Fruit fly (Drosophila melanogaster) whole organism, prepupa: Measurements from ENCODE around the gene Hipk.

ENCODE experiments used
- CG10631 ChIP-seq: fragments of 200-800 bp; sonication (Bioruptor generic); optimal IDR thresholded peaks from 2 replicates; lab custom pipeline; 2016; ENCODE audit warnings: missing biosample characterization, missing genetic modification characterization
- CG11294 ChIP-seq: fragments of 200-800 bp; sonication (Bioruptor generic); IDR thresholded peaks from 2 replicates; pipeline ENCODE4 v1.3.6; 2022; ENCODE audit warnings: missing biosample characterization, missing genetic modification characterization
- CG11902 ChIP-seq: fragments of 200-800 bp; sonication (Bioruptor generic); optimal IDR thresholded peaks from 3 replicates; lab custom pipeline; 2016; ENCODE audit warnings: missing biosample characterization, missing genetic modification characterization
- CG15336 ChIP-seq: fragments of 200-800 bp; sonication (Bioruptor generic); IDR thresholded peaks from 2 replicates; pipeline ENCODE4 v1.3.6; 2022; ENCODE audit warnings: missing biosample characterization, missing genetic modification characterization
- CG1621 ChIP-seq: fragments of 200-800 bp; sonication (Bioruptor generic); optimal IDR thresholded peaks from 3 replicates; lab custom pipeline; 2018; ENCODE audit warnings: missing biosample characterization, mild to moderate bottlenecking, missing genetic modification characterization
- CG3032 ChIP-seq: fragments of 200-800 bp; optimal IDR thresholded peaks from 2 replicates; lab custom pipeline; 2019; ENCODE audit warnings: missing biosample characterization, mild to moderate bottlenecking, missing genetic modification characterization, moderate library complexity
- CG3919 ChIP-seq: fragments of 200-800 bp; sonication (Bioruptor generic); optimal IDR thresholded peaks from 3 replicates; lab custom pipeline; 2016; ENCODE audit warnings: missing biosample characterization, missing genetic modification characterization
- CG4318 ChIP-seq: fragments of 200-800 bp; sonication (Bioruptor generic); optimal IDR thresholded peaks from 3 replicates; lab custom pipeline; 2017; ENCODE audit warnings: missing biosample characterization, mild to moderate bottlenecking, missing genetic modification characterization
- CG6163 ChIP-seq: fragments of 200-800 bp; sonication (Bioruptor generic); IDR thresholded peaks from 3 replicates; pipeline ENCODE4 v1.3.6; 2022; ENCODE audit warnings: missing biosample characterization, missing genetic modification characterization
- CG6276 ChIP-seq: fragments of 200-800 bp; sonication (Bioruptor generic); optimal IDR thresholded peaks from 2 replicates; lab custom pipeline; 2017; ENCODE audit warnings: missing biosample characterization, mild to moderate bottlenecking, missing genetic modification characterization
- CG6792 ChIP-seq: fragments of 200-800 bp; sonication (Bioruptor generic); optimal IDR thresholded peaks from 3 replicates; lab custom pipeline; 2016; ENCODE audit warnings: missing biosample characterization, missing genetic modification characterization
- CG6854 ChIP-seq: fragments of 200-800 bp; sonication (Bioruptor generic); optimal IDR thresholded peaks from 2 replicates; lab custom pipeline; 2017; ENCODE audit warnings: missing biosample characterization, mild to moderate bottlenecking, missing genetic modification characterization
- CG7368 ChIP-seq: fragments of 200-800 bp; sonication (Bioruptor generic); optimal IDR thresholded peaks from 3 replicates; lab custom pipeline; 2016; ENCODE audit warnings: missing biosample characterization, missing genetic modification characterization
- CG8119 ChIP-seq: fragments of 200-800 bp; sonication (Bioruptor generic); IDR thresholded peaks from 3 replicates; pipeline ENCODE4 v1.3.6; 2022; ENCODE audit warnings: missing biosample characterization, missing genetic modification characterization
- CG8319 ChIP-seq: fragments of 200-800 bp; sonication (Bioruptor generic); optimal IDR thresholded peaks from 3 replicates; lab custom pipeline; 2016; ENCODE audit warnings: missing biosample characterization, missing genetic modification characterization
- CG8632 ChIP-seq: fragments of 200-800 bp; sonication (Bioruptor generic); optimal IDR thresholded peaks from 3 replicates; lab custom pipeline; 2016; ENCODE audit warnings: missing biosample characterization, missing genetic modification characterization
- CG9139 ChIP-seq: fragments of 200-800 bp; sonication (Bioruptor generic); optimal IDR thresholded peaks from 3 replicates; lab custom pipeline; 2017; ENCODE audit warnings: missing biosample characterization, mild to moderate bottlenecking, missing genetic modification characterization
- Eip75B ChIP-seq: fragments of 200-800 bp; sonication (Bioruptor generic); optimal IDR thresholded peaks from 3 replicates; lab custom pipeline; 2016; ENCODE audit warnings: missing biosample characterization, missing genetic modification characterization
- Eip78C ChIP-seq: fragments of 200-800 bp; sonication (Bioruptor generic); peaks from one replicate; lab custom pipeline; 2016; ENCODE audit warnings: missing biosample characterization, missing genetic modification characterization
- Eip93F ChIP-seq: fragments of 200-800 bp; sonication (Bioruptor generic); optimal IDR thresholded peaks from 2 replicates; lab custom pipeline; 2016; ENCODE audit warnings: missing biosample characterization, mild to moderate bottlenecking, missing genetic modification characterization
- Ets96B ChIP-seq: fragments of 200-800 bp; optimal IDR thresholded peaks from 2 replicates; lab custom pipeline; 2019; ENCODE audit warnings: missing biosample characterization, mild to moderate bottlenecking, missing genetic modification characterization, moderate library complexity
- Gug ChIP-seq: fragments of 200-800 bp; sonication (Bioruptor generic); IDR thresholded peaks from 2 replicates; pipeline ENCODE4 v1.3.6; 2022; ENCODE audit warnings: missing biosample characterization, missing genetic modification characterization
- Hr38 ChIP-seq: sonication (Bioruptor generic); optimal IDR thresholded peaks from 2 replicates; lab custom pipeline; 2016; ENCODE audit warnings: missing biosample characterization, missing genetic modification characterization
- Hr4 ChIP-seq: fragments of 200-800 bp; sonication (Bioruptor generic); optimal IDR thresholded peaks from 3 replicates; lab custom pipeline; 2016; ENCODE audit warnings: missing biosample characterization, missing genetic modification characterization
- Lpt ChIP-seq: fragments of 200-800 bp; sonication (Bioruptor generic); optimal IDR thresholded peaks from 3 replicates; lab custom pipeline; 2016; ENCODE audit warnings: missing biosample characterization, missing genetic modification characterization
- OdsH ChIP-seq: fragments of 200-800 bp; sonication (Bioruptor generic); optimal IDR thresholded peaks from 3 replicates; lab custom pipeline; 2016; ENCODE audit warnings: missing biosample characterization, missing genetic modification characterization
- Smox ChIP-seq: fragments of 200-800 bp; sonication (Bioruptor generic); optimal IDR thresholded peaks from 3 replicates; lab custom pipeline; 2016; ENCODE audit warnings: missing biosample characterization, missing genetic modification characterization
- Sox102F ChIP-seq: fragments of 200-800 bp; sonication (Bioruptor generic); optimal IDR thresholded peaks from 2 replicates; lab custom pipeline; 2016; ENCODE audit warnings: missing biosample characterization, mild to moderate bottlenecking, missing genetic modification characterization
- Sox14 ChIP-seq: fragments of 200-800 bp; sonication (Bioruptor generic); optimal IDR thresholded peaks from 3 replicates; lab custom pipeline; 2016; ENCODE audit warnings: missing biosample characterization, missing genetic modification characterization
- Sox15 ChIP-seq: fragments of 200-800 bp; sonication (Bioruptor generic); optimal IDR thresholded peaks from 3 replicates; lab custom pipeline; 2016; ENCODE audit warnings: missing biosample characterization, missing genetic modification characterization
- cyc ChIP-seq: fragments of 200-800 bp; sonication (Bioruptor generic); optimal IDR thresholded peaks from 3 replicates; lab custom pipeline; 2016; ENCODE audit warnings: missing biosample characterization, missing genetic modification characterization
- dac ChIP-seq: fragments of 200-800 bp; sonication (Bioruptor generic); optimal IDR thresholded peaks from 2 replicates; lab custom pipeline; 2017; ENCODE audit warnings: missing biosample characterization, mild to moderate bottlenecking, missing genetic modification characterization
- dsx ChIP-seq: fragments of 200-800 bp; optimal IDR thresholded peaks from 3 replicates; lab custom pipeline; 2019; ENCODE audit warnings: missing biosample characterization, mild to moderate bottlenecking, missing genetic modification characterization, moderate library complexity; ENCODE audit not compliant: poor library complexity, severe bottlenecking
- eg ChIP-seq: fragments of 200-800 bp; sonication (Bioruptor generic); IDR thresholded peaks from 3 replicates; pipeline ENCODE4 v1.3.6; 2022; ENCODE audit warnings: missing biosample characterization, missing genetic modification characterization
- esn ChIP-seq: fragments of 200-800 bp; sonication (Bioruptor generic); optimal IDR thresholded peaks from 2 replicates; lab custom pipeline; 2016; ENCODE audit warnings: missing biosample characterization, mild to moderate bottlenecking, missing genetic modification characterization, moderate library complexity
- fd59A ChIP-seq: fragments of 200-800 bp; sonication (Bioruptor generic); optimal IDR thresholded peaks from 2 replicates; lab custom pipeline; 2017; ENCODE audit warnings: missing biosample characterization, mild to moderate bottlenecking, missing genetic modification characterization, missing genetic modification reagents
- fkh ChIP-seq: fragments of 200-800 bp; sonication (Bioruptor generic); optimal IDR thresholded peaks from 3 replicates; lab custom pipeline; 2017; ENCODE audit warnings: missing biosample characterization, mild to moderate bottlenecking, missing genetic modification characterization, moderate library complexity
- net ChIP-seq: fragments of 200-800 bp; sonication (Bioruptor generic); optimal IDR thresholded peaks from 3 replicates; lab custom pipeline; 2016; ENCODE audit warnings: missing biosample characterization, missing genetic modification characterization
- spab ChIP-seq: fragments of 200-800 bp; sonication (Bioruptor generic); optimal IDR thresholded peaks from 2 replicates; lab custom pipeline; 2017; ENCODE audit warnings: missing biosample characterization, mild to moderate bottlenecking, missing genetic modification characterization, missing genetic modification reagents
- ss ChIP-seq, 2 experiments: fragments of 200-800 bp; sonication (Bioruptor generic); optimal IDR thresholded peaks; 2 replicates in 1 of 2; 3 replicates in 1 of 2; lab custom pipeline; 2017 to 2018; ENCODE audit warnings: mild to moderate bottlenecking in 2 of 2, missing biosample characterization in 2 of 2, missing genetic modification characterization in 2 of 2, moderate library complexity in 1 of 2
- svp ChIP-seq: fragments of 200-800 bp; sonication (Bioruptor generic); peaks from one replicate; lab custom pipeline; 2016; ENCODE audit warnings: missing biosample characterization, missing genetic modification characterization
- vri ChIP-seq: fragments of 200-800 bp; sonication (Bioruptor generic); optimal IDR thresholded peaks from 3 replicates; lab custom pipeline; 2016; ENCODE audit warnings: missing biosample characterization, mild to moderate bottlenecking, missing genetic modification characterization

Gene Hipk

dm6 chr3L:554577-554976, 11.7 kb downstream of the Hipk start (continued):
- TF ChIP-seq dac (peak; percentile 35), Eip75B (GFP tag; lab: Kevin White, UChicago) (peak; percentile 65), CG3032 (tag; lab: Kevin White, UChicago) (peak; percentile 39), Eip93F (no peak), Lpt (GFP tag; lab: Kevin White, UChicago) (peak; percentile 42), CG8319 (no peak), CG4318 (GFP tag; lab: Kevin White, UChicago) (peak; percentile 55), Sox14 (peak; percentile 55), CG6792 (GFP tag; lab: Kevin White, UChicago) (peak; percentile 2), CG15336 (GFP tag; lab: Robert Waterston, UW) (peak; percentile 71), CG11902 (no peak), Sox15 (GFP tag; lab: Kevin White, UChicago) (no peak), CG11294 (GFP tag; lab: Robert Waterston, UW) (peak; percentile 57; the same call in 1 of the 2 replicates)
- TF ChIP-seq, all 60 proteins: peak for 44

DNA sequence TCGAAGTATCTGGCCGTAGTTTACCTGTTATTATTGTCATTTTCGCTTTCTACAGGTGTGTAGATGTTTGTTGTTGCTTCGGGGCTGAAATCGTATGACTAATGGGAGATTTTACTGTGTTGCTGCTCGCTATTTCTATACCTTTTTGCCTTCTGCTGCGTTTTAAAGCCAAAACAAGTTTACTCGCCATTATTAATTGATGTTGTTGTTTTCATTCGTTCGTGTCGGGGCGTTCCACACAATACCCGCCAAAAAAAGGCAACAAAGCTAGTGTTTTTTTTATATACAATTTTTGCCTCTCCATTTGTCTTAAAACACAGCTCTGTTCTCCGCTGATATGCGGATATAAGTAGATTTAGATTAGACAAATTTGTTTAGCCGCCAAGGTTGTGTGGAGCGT, 12.5 kb downstream of the Hipk start:
- TF ChIP-seq Smox (GFP tag; lab: Kevin White, UChicago), result no peak
- TF ChIP-seq spab (GFP tag; lab: Kevin White, UChicago), result no peak
- no peak for TF ChIP-seq Sox102F (GFP tag; lab: Kevin White, UChicago)
- TF ChIP-seq CG3919 (GFP tag; lab: Kevin White, UChicago), result no peak
- peak; percentile 24 for TF ChIP-seq fkh
- TF ChIP-seq CG4318 (GFP tag; lab: Kevin White, UChicago), result no peak

DNA sequence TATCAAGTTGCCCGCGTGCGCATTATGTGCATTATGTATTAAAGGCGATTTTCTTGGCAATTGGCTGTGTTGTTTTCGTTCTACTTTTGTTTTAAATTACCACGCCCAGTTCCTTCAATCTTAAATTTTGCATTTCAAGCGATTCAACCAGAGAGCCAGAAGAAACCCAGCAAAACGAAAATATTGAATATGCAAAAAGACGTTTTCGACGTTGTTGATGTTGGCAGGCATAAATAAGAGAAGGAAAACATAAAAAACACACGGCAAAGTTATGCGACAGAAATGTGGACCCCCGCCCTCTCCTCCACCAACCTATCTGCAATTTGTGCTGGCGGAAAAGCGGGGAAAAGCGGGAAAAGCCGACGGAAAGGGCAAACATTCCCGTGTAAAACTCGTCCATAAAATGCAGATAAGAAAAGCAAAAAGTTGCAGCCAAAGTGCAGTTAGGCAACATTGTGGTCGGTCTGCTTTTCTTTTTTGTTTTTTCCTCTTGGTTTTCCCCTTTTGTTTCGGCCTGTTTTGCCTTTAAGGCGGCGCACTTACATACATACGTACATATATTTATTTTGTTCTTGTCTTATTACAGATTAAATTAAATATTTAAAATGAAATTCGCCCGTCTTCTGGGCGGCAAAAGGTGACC, 13.2 kb downstream of the Hipk start:
- TF ChIP-seq Hr4 (GFP tag; lab: Kevin White, UChicago) (no peak), dsx (GFP tag; lab: Kevin White, UChicago) (peak; percentile 70), CG8632 (GFP tag; lab: Kevin White, UChicago) (no peak), CG8119 (peak; percentile 32; the same call in 1 of the 3 replicates), CG6276 (GFP tag; lab: Kevin White, UChicago) (peak; percentile 37), net (GFP tag; lab: Kevin White, UChicago) (no peak), CG11294 (GFP tag; lab: Robert Waterston, UW) (no peak), svp (peak; percentile 48), CG7368 (GFP tag; lab: Kevin White, UChicago) (no peak), CG3032 (tag; lab: Kevin White, UChicago) (no peak), esn (GFP tag; lab: Kevin White, UChicago) (no peak), Eip78C (GFP tag; lab: Kevin White, UChicago) (peak; percentile 54), ss (GFP tag; optimal IDR thresholded peaks at IDR 0.05; lab: Kevin White, UChicago) (no peak), CG15336 (GFP tag; lab: Robert Waterston, UW) (peak; percentile 33; the same call in 1 of the 2 replicates), CG10631 (GFP tag; lab: Kevin White, UChicago) (no peak), eg (GFP tag; lab: Robert Waterston, UW) (peak; percentile 19; the same call in 1 of the 3 replicates), CG6792 (GFP tag; lab: Kevin White, UChicago) (no peak), Hr38 (GFP tag; lab: Kevin White, UChicago) (no peak), fkh (no peak)

DNA sequence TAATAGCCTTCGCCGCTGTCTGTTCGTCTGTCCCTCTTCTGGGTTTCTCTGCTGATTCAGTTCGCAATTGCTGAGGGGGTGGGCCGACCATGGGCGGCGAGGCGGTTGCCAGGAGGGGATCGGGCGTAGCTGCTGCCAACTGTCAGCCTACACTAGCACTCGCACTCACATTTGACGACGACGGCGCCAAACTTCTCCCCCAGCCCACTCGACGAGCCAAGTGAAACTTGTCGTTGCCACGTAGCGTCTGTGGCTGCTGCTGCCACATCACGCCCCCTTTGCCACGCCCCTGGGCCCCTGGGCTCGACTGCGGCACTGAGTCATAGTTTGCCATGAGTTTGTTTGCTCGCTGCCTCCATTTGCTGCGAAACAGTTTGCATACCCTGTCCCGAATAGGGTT, 14.4 kb downstream of the Hipk start:
- TF ChIP-seq CG6854 (GFP tag; lab: Kevin White, UChicago) (no peak), Lpt (GFP tag; lab: Kevin White, UChicago) (peak; percentile 63), CG4318 (GFP tag; lab: Kevin White, UChicago) (peak; percentile 67), Sox102F (GFP tag; lab: Kevin White, UChicago) (peak; percentile 42), Hr4 (GFP tag; lab: Kevin White, UChicago) (peak; percentile 77), cyc (GFP tag; lab: Kevin White, UChicago) (peak; percentile 65), CG11294 (GFP tag; lab: Robert Waterston, UW) (peak; percentile 70), CG6163 (peak; percentile 84), net (GFP tag; lab: Kevin White, UChicago) (peak; percentile 74), Eip78C (GFP tag; lab: Kevin White, UChicago) (peak; percentile 49), CG1621 (peak; percentile 73), CG3919 (GFP tag; lab: Kevin White, UChicago) (peak; percentile 72), Ets96B (tag; lab: Kevin White, UChicago) (peak; percentile 57), ss (GFP tag; optimal IDR thresholded peaks at IDR 0.05; lab: Kevin White, UChicago) (peak; percentile 26 to 47), CG10631 (GFP tag; lab: Kevin White, UChicago) (peak; percentile 15), vri (GFP tag; lab: Kevin White, UChicago) (no peak), fd59A (GFP tag; lab: Kevin White, UChicago) (peak; percentile 59), OdsH (GFP tag; lab: Kevin White, UChicago) (peak; percentile 72), fkh (no peak), CG9139 (GFP tag; lab: Kevin White, UChicago) (peak; percentile 31), esn (GFP tag; lab: Kevin White, UChicago) (peak; percentile 51), Sox15 (GFP tag; lab: Kevin White, UChicago) (peak; percentile 48), Gug (GFP tag; lab: Robert Waterston, UW) (peak; percentile 79), CG11902 (peak; percentile 18), CG3032 (tag; lab: Kevin White, UChicago) (peak; percentile 70)
